Fruit fly (Drosophila melanogaster) whole organism, wandering third instar larva: ENCODE data around the gene pinta.
A peak's percentile ranks its signal among the peaks of the same experiment; 100 is the strongest.

Source experiments
- Abd-B ChIP-seq: fragments of >200 bp; optimal IDR thresholded peaks from 2 replicates; lab custom pipeline; 2017; ENCODE audit warnings: missing biosample characterization, missing genetic modification characterization
- CG32264 ChIP-seq: fragments of 200-800 bp; sonication (Bioruptor generic); optimal IDR thresholded peaks from 2 replicates; lab custom pipeline; 2016; ENCODE audit warnings: missing biosample characterization, missing genetic modification characterization
- CG9705 ChIP-seq: fragments of 200-800 bp; sonication (Bioruptor generic); optimal IDR thresholded peaks from 2 replicates; lab custom pipeline; 2018; ENCODE audit warnings: missing biosample characterization, mild to moderate bottlenecking, missing genetic modification characterization
- Dfd ChIP-seq: fragments of >200 bp; optimal IDR thresholded peaks from 2 replicates; lab custom pipeline; 2017; ENCODE audit warnings: missing biosample characterization, missing genetic modification characterization
- Dif ChIP-seq: fragments of 200-275, 200-300 bp; sonication (Bioruptor generic); optimal IDR thresholded peaks from 2 replicates; lab custom pipeline; 2018; ENCODE audit warnings: missing biosample characterization, missing genetic modification characterization; ENCODE audit not compliant: partially characterized antibody
- GATAd ChIP-seq: sonication (Bioruptor generic); optimal IDR thresholded peaks from 2 replicates; lab custom pipeline; 2016; ENCODE audit warnings: missing biosample characterization, missing genetic modification characterization
- HLH106 ChIP-seq: fragments of 200-800 bp; optimal IDR thresholded peaks from 3 replicates; lab custom pipeline; 2019; ENCODE audit warnings: missing biosample characterization, mild to moderate bottlenecking, missing genetic modification characterization, moderate library complexity
- Hnf4 ChIP-seq: fragments of 200-800 bp; sonication (Bioruptor generic); optimal IDR thresholded peaks from 2 replicates; lab custom pipeline; 2016; ENCODE audit warnings: missing biosample characterization, mild to moderate bottlenecking, missing genetic modification characterization
- Hr78 ChIP-seq: fragments of >200 bp; optimal IDR thresholded peaks from 2 replicates; lab custom pipeline; 2017; ENCODE audit warnings: missing biosample characterization, missing genetic modification characterization
- Hr83 ChIP-seq: fragments of 200-300 bp; sonication (Bioruptor generic); optimal IDR thresholded peaks from 2 replicates; lab custom pipeline; 2016; ENCODE audit warnings: missing biosample characterization, mild to moderate bottlenecking, missing genetic modification characterization, moderate library complexity; ENCODE audit not compliant: poor library complexity, severe bottlenecking
- Mio ChIP-seq: sonication (Bioruptor generic); optimal IDR thresholded peaks from 2 replicates; lab custom pipeline; 2016; ENCODE audit warnings: missing biosample characterization, missing genetic modification characterization
- Myc ChIP-seq: fragments of >200 bp; optimal IDR thresholded peaks from 2 replicates; lab custom pipeline; 2017
- OdsH ChIP-seq: fragments of 200-800 bp; sonication (Bioruptor generic); optimal IDR thresholded peaks from 2 replicates; lab custom pipeline; 2016; ENCODE audit warnings: missing biosample characterization, mild to moderate bottlenecking, missing genetic modification characterization
- Sp1 ChIP-seq: fragments of 200-800 bp; sonication (Bioruptor generic); optimal IDR thresholded peaks from 3 replicates; lab custom pipeline; 2019; ENCODE audit warnings: missing biosample characterization, mild to moderate bottlenecking, missing genetic modification characterization, moderate library complexity
- Vsx2 ChIP-seq: fragments of 200-300, 225-300 bp; sonication (Bioruptor generic); optimal IDR thresholded peaks from 2 replicates; lab custom pipeline; 2018; ENCODE audit warnings: missing biosample characterization, missing genetic modification characterization; ENCODE audit not compliant: partially characterized antibody
- brk ChIP-seq: fragments of 200-800 bp; sonication (Bioruptor generic); optimal IDR thresholded peaks from 2 replicates; lab custom pipeline; 2016; ENCODE audit warnings: missing biosample characterization, mild to moderate bottlenecking, missing genetic modification characterization
- dl ChIP-seq, 2 experiments: fragments of 175-275, 200-275 bp in 1 of 2; fragments of 200-275 bp in 1 of 2; sonication (Bioruptor generic); optimal IDR thresholded peaks; lab custom pipeline; 2018; ENCODE audit warnings: mild to moderate bottlenecking in 2 of 2, missing biosample characterization in 2 of 2, missing genetic modification characterization in 2 of 2, moderate library complexity in 2 of 2; ENCODE audit not compliant: partially characterized antibody in 2 of 2, insufficient read depth in 1 of 2
- dmrt93B ChIP-seq: fragments of 200-800 bp; sonication (Bioruptor generic); optimal IDR thresholded peaks from 2 replicates; lab custom pipeline; 2018; ENCODE audit warnings: missing biosample characterization, mild to moderate bottlenecking, missing genetic modification characterization
- dsf ChIP-seq: sonication (Bioruptor generic); optimal IDR thresholded peaks from 2 replicates; lab custom pipeline; 2016; ENCODE audit warnings: missing biosample characterization, missing genetic modification characterization, borderline replicate concordance
- foxo ChIP-seq, 2 experiments: fragments of 200-800 bp; sonication (Bioruptor generic); optimal IDR thresholded peaks; 2 replicates in 1 of 2; 3 replicates in 1 of 2; lab custom pipeline; 2016 to 2017; ENCODE audit warnings: missing biosample characterization in 2 of 2, missing genetic modification characterization in 2 of 2
- fru ChIP-seq: fragments of 200-800 bp; sonication (Bioruptor generic); optimal IDR thresholded peaks from 3 replicates; lab custom pipeline; 2016; ENCODE audit warnings: missing biosample characterization, mild to moderate bottlenecking, missing genetic modification characterization
- h ChIP-seq: fragments of 200-800 bp; sonication (Bioruptor generic); optimal IDR thresholded peaks from 3 replicates; lab custom pipeline; 2016; ENCODE audit warnings: missing biosample characterization, mild to moderate bottlenecking, missing genetic modification characterization
- pan ChIP-seq: fragments of >200 bp; optimal IDR thresholded peaks from 2 replicates; lab custom pipeline; 2017
- psq ChIP-seq: fragments of 200-800 bp; sonication (Bioruptor generic); optimal IDR thresholded peaks from 3 replicates; lab custom pipeline; 2017; ENCODE audit warnings: missing biosample characterization, mild to moderate bottlenecking, missing genetic modification characterization, moderate library complexity
- rgr ChIP-seq: fragments of 200-800 bp; sonication (Bioruptor generic); optimal IDR thresholded peaks from 3 replicates; lab custom pipeline; 2016; ENCODE audit warnings: missing biosample characterization, mild to moderate bottlenecking, missing genetic modification characterization
- usp ChIP-seq: fragments of >200 bp; optimal IDR thresholded peaks from 2 replicates; lab custom pipeline; 2017; ENCODE audit warnings: missing biosample characterization, missing genetic modification characterization
- woc ChIP-seq: sonication (Bioruptor generic); optimal IDR thresholded peaks from 2 replicates; lab custom pipeline; 2016; ENCODE audit warnings: missing biosample characterization, mild to moderate bottlenecking, missing genetic modification characterization

The pinta gene

dm6 chr3R:22381077-22381476 lies 43.7 kb downstream of the pinta start, which contains the start of gene CG43342:
CG43342 (plus strand) TSS chr3R:22381340.
- no peak for TF ChIP-seq HLH106 (tag; lab: Kevin White, UChicago)
- no peak for TF ChIP-seq h (GFP tag; lab: Kevin White, UChicago)
- TF ChIP-seq CG9705: no peak
- no peak for TF ChIP-seq Dfd (GFP tag; lab: Kevin White, UChicago)
- TF ChIP-seq usp (GFP tag; lab: Kevin White, UChicago): no peak
- TF ChIP-seq fru (GFP tag; lab: Kevin White, UChicago): no peak
- TF ChIP-seq Hnf4 (GFP tag; lab: Kevin White, UChicago): no peak
- no peak for TF ChIP-seq Hr83
- TF ChIP-seq woc: no peak
- no peak for TF ChIP-seq Dif
- no peak for TF ChIP-seq OdsH

dm6 chr3R:22379942-22380341 lies 44.8 kb downstream of the pinta start, which contains the start of gene CG34149:
CG34149 (plus strand) TSS chr3R:22380128.
- no peak for TF ChIP-seq psq (GFP tag; lab: Kevin White, UChicago)
- TF ChIP-seq brk (GFP tag; lab: Kevin White, UChicago): no peak
- TF ChIP-seq Hr83: no peak
- TF ChIP-seq dl (GFP tag; optimal IDR thresholded peaks at IDR 0.05; lab: Kevin White, UChicago; ENCODE audit: insufficient read depth in 1 of 2, partially characterized antibody in 2 of 2): no peak
- TF ChIP-seq HLH106 (tag; lab: Kevin White, UChicago): no peak
- no peak for TF ChIP-seq Hr78 (GFP tag; lab: Kevin White, UChicago)
- TF ChIP-seq Mio (GFP tag; lab: Kevin White, UChicago): no peak
- TF ChIP-seq GATAd (GFP tag; lab: Kevin White, UChicago): no peak
- TF ChIP-seq dmrt93B (GFP tag; lab: Kevin White, UChicago): no peak
- no peak for TF ChIP-seq foxo (GFP tag; optimal IDR thresholded peaks at IDR 0.05; lab: Kevin White, UChicago)
- no peak for TF ChIP-seq h (GFP tag; lab: Kevin White, UChicago)
- no peak for TF ChIP-seq CG32264 (GFP tag; lab: Kevin White, UChicago)
- no peak for TF ChIP-seq Vsx2 (GFP tag; lab: Kevin White, UChicago)
- TF ChIP-seq dsf (GFP tag; lab: Kevin White, UChicago): no peak
- TF ChIP-seq fru (GFP tag; lab: Kevin White, UChicago): no peak
- TF ChIP-seq Sp1 (GFP tag; lab: Kevin White, UChicago): no peak
- TF ChIP-seq pan: no peak
- no peak for TF ChIP-seq Abd-B (GFP tag; lab: Kevin White, UChicago)
- TF ChIP-seq Myc (lab: Kevin White, UChicago): no peak
- TF ChIP-seq rgr (GFP tag; lab: Kevin White, UChicago): no peak

DNA sequence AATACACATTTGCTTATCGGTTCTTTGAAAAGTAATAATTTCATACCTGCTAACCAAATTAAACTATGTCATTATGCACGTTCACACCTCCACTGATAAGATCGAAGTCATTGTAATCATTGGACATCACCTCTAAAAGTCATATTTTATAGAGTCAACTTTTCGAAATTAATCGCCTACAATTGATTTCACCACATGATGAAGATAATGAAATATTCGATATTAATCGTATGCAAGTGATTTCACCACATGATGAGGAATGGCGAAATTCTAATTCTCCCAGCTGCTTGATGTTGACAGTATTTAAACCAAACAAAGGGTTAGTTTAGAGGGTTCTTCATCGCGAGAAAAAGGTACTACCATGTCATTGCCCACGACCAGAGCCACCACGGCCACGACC lies 49.1 kb downstream of the pinta start, which contains the start of gene CG18596:
TSS of gene CG18596 (plus strand) at position 250 of the 400 bp plus-strand sequence.
- TF ChIP-seq fru (GFP tag; lab: Kevin White, UChicago) (no peak), Myc (lab: Kevin White, UChicago) (peak; percentile 77)
- TF ChIP-seq, all 38 proteins: peak for 1
